Worm (Caenorhabditis elegans): ENCODE data around the gene col-164.

col-164 gene

DNA sequence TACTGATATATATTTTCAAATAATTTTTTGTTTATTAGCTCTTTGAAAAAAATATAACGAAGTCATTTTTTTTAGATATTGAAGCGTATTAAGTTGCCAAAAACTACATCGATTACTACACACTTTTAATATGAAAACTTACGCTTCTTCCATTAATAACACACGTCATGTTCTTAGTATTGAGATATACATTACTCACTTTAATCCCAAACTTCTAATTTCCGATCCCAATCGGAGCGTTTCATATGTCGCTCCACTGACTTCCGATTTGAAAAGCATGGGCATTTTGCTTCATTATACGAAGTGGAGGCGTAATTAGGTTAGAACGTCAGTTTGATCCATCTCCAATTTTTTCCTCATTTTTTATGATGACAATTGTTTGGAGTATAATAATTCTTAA lies 14.4 kb upstream of the col-164 start:
- TF ChIP-seq M03D4.4 (tag; optimal IDR thresholded peaks at IDR 0.05) (no peak), flh-1 (GFP tag; optimal IDR thresholded peaks at IDR 0.05) (no peak), ceh-39 (tag; optimal IDR thresholded peaks at IDR 0.05) (no peak), zip-8 (tag; optimal IDR thresholded peaks at IDR 0.05) (no peak), nhr-76 (tag; optimal IDR thresholded peaks at IDR 0.05) (no peak), sem-2 (GFP tag; optimal IDR thresholded peaks at IDR 0.05) (no peak), lin-13 (tag; optimal IDR thresholded peaks at IDR 0.05) (no peak), ces-1 (GFP tag; optimal IDR thresholded peaks at IDR 0.05) (no peak), ztf-11 (tag; optimal IDR thresholded peaks at IDR 0.05) (no peak), blmp-1 (tag; optimal IDR thresholded peaks at IDR 0.05) (no peak), snpc-4 (tag; optimal IDR thresholded peaks at IDR 0.05) (no peak), hlh-1 (tag; optimal IDR thresholded peaks at IDR 0.05) (no peak), tbx-8 (GFP tag; optimal IDR thresholded peaks at IDR 0.05) (no peak), mab-5 (tag; optimal IDR thresholded peaks at IDR 0.05) (no peak), sptf-1 (tag; optimal IDR thresholded peaks at IDR 0.05) (no peak), nhr-2 (tag; optimal IDR thresholded peaks at IDR 0.05) (no peak), drap-1 (GFP tag; optimal IDR thresholded peaks at IDR 0.05) (no peak)

DNA sequence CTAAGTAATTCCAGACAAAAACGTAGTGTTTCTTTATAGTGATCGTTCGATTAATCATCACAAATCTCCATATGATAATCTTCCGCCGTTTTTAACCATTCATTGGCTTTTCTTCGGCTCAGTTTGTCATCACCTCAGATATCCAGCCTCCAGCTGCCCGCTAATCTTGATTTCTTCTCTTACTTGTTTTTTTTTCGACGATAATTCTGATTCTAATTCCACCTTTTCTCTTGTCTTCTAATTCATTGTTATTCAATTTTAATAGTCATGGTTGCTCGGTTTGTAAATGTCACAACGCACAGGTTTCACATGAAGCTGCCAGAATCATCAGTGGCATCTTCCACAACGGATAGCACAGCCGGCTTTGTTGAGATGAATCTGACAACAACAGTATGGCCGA lies 13.7 kb upstream of the col-164 start, which contains the start of gene F49H12.4:
Gene F49H12.4 (plus strand): TSS at position 301 of the 400 bp plus-strand sequence.
- no peak for TF ChIP-seq tbx-8 (GFP tag; optimal IDR thresholded peaks at IDR 0.05)
- TF ChIP-seq flh-1 (GFP tag; optimal IDR thresholded peaks at IDR 0.05), result no peak
- TF ChIP-seq ceh-83 (GFP tag; optimal IDR thresholded peaks at IDR 0.05), result no peak
- no peak for TF ChIP-seq snpc-4 (tag; optimal IDR thresholded peaks at IDR 0.05)
- no peak for TF ChIP-seq unc-39 (tag; optimal IDR thresholded peaks at IDR 0.05)
- no peak for TF ChIP-seq lin-32 (GFP tag; optimal IDR thresholded peaks at IDR 0.05)
- no peak for TF ChIP-seq nhr-2 (tag; optimal IDR thresholded peaks at IDR 0.05)
- TF ChIP-seq mab-5 (tag; optimal IDR thresholded peaks at IDR 0.05), result no peak
- TF ChIP-seq drap-1 (GFP tag; optimal IDR thresholded peaks at IDR 0.05), result no peak
- TF ChIP-seq unc-62 (GFP tag; optimal IDR thresholded peaks at IDR 0.05), result no peak
- TF ChIP-seq nhr-12 (tag; optimal IDR thresholded peaks at IDR 0.05), result no peak
- TF ChIP-seq ces-1 (GFP tag; optimal IDR thresholded peaks at IDR 0.05), result no peak
- TF ChIP-seq blmp-1 (tag; optimal IDR thresholded peaks at IDR 0.05), result no peak
- TF ChIP-seq ham-2 (GFP tag; optimal IDR thresholded peaks at IDR 0.05), result no peak
- no peak for TF ChIP-seq nhr-76 (tag; optimal IDR thresholded peaks at IDR 0.05)

DNA sequence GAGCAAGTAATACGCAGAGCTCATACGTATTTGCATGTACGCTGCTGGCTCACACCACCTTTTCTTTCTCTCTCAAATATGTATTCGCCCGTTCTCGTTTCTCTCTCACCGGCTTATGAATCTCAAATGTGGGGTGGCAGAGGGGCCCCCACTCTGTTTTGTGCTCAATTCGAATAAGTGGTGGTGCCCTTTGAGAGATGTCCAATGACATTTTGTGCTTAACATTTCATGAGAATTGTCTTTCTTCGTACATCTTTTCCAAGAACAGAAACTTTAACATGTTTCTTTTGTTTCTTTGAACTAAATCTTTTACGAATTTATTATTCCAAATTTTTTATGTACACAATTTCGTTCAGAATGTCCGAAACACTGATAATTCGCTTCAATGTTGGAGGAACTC lies 9.2 kb upstream of the col-164 start, which contains the start of gene F49H12.3:
Gene F49H12.3 (plus strand): TSS at position 357 of the 400 bp plus-strand sequence.
- TF ChIP-seq sem-2 (GFP tag; optimal IDR thresholded peaks at IDR 0.05) (no peak), lsy-2 (tag; optimal IDR thresholded peaks at IDR 0.05) (peak; percentile 48)

DNA sequence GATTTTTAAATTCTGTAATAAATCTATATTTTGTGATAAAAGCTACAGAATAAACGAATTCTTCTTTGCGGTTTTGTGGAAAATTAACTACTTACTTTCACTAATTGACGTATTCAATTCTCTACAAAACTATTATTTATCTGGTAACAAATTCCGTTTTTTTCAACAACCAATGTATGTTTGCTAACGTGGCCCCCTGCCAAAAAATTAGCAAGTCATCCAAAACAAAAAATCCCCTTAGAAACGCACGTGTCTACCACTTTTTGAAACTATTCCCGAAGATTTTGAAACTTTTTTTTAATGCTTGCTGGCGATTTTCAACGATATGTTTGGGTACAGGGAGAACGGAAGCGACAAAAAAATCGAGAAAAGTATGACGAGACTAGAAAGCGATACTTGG lies 8.3 kb upstream of the col-164 start, which contains the start of gene F49H12.2:
Gene F49H12.2 (plus strand): TSS at position 301 of the 400 bp plus-strand sequence.
- TF ChIP-seq sptf-1 (tag; optimal IDR thresholded peaks at IDR 0.05) (no peak), nhr-2 (tag; optimal IDR thresholded peaks at IDR 0.05) (no peak), lsy-2 (tag; optimal IDR thresholded peaks at IDR 0.05) (no peak), ces-1 (GFP tag; optimal IDR thresholded peaks at IDR 0.05) (no peak), flh-1 (GFP tag; optimal IDR thresholded peaks at IDR 0.05) (no peak), ztf-11 (tag; optimal IDR thresholded peaks at IDR 0.05) (no peak), cnd-1 (tag; optimal IDR thresholded peaks at IDR 0.05) (no peak), lin-13 (tag; optimal IDR thresholded peaks at IDR 0.05) (no peak), elt-3 (tag; optimal IDR thresholded peaks at IDR 0.05) (no peak), nhr-28 (tag; optimal IDR thresholded peaks at IDR 0.05) (no peak), unc-39 (tag; optimal IDR thresholded peaks at IDR 0.05) (no peak), mls-2 (tag; optimal IDR thresholded peaks at IDR 0.05) (no peak)

DNA sequence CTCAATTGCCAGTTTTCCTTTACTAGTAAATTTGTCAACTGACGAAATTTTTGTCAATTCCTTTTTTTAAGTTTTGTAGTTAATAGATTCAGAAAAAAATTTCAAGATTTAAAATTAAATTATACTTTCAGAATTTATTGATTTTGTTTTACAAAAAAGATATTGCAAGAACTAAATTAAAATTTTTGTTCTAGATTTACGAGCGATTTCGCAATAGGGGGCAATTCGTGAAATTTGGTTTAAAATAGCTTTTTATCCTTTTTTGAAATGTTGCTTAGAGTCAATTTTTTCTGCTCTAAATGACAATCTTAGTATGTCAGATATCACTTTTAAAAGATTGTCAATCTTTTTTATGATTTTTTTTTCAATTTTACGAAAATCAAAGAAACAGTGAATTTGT lies 7.8 kb upstream of the col-164 start:
- no peak for TF ChIP-seq ztf-11 (tag; optimal IDR thresholded peaks at IDR 0.05)
- TF ChIP-seq lsy-2 (tag; optimal IDR thresholded peaks at IDR 0.05), result peak; percentile 3

DNA sequence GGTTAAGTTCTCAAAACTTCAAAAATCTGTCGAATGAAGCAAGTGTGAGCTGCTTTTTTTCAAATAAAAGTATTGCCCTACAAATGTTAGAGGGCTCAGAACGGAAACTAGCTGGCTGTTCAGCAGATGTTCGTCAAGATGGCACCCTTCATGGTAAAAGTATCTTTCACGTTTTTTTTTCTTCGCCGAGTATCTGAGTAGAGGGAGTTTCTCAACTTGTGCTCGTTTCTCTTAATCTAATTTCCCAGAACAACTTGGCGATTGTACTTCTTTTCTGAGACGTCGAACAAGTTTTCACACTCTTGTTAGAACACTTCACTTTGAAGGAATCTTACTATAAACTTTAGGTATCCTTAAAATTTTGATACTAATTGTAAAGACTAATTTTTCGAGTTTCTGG lies 5.6 kb upstream of the col-164 start:
- TF ChIP-seq M03D4.4 (tag; optimal IDR thresholded peaks at IDR 0.05) (no peak), ces-1 (GFP tag; optimal IDR thresholded peaks at IDR 0.05) (peak; percentile 29)

DNA sequence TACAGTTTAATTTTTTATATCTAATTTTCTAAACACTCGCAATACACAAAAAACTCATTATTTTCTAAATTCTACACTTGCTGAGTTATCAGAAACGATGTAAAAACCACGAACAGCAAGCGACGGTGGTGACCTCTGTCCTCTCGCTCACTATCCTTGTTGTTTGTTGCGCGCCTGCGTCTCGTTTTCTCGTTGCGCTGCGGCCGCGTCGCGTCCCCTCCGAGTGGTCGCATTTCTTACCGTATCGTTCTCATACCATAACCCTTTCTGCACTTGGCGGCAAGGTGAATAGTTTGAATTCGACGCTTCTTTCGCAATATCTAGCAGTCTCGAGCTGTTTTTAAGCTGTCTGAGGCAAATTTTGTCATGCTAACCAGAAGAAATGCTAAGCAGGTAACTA lies 3.8 kb upstream of the col-164 start, which contains the start of gene lsy-2:
Gene lsy-2 (plus strand): TSS at position 271 of the 400 bp plus-strand sequence.
- TF ChIP-seq sptf-1 (tag; optimal IDR thresholded peaks at IDR 0.05), result peak; percentile 33
- TF ChIP-seq pha-4 (tag; optimal IDR thresholded peaks at IDR 0.05), result peak; percentile 47
- no peak for TF ChIP-seq elt-3 (tag; optimal IDR thresholded peaks at IDR 0.05)
- peak; percentile 61 for TF ChIP-seq mep-1 (tag; optimal IDR thresholded peaks at IDR 0.05)
- TF ChIP-seq ceh-43 (GFP tag; optimal IDR thresholded peaks at IDR 0.05), result no peak
- peak; percentile 5 for TF ChIP-seq lin-13 (tag; optimal IDR thresholded peaks at IDR 0.05)
- TF ChIP-seq hlh-1 (tag; optimal IDR thresholded peaks at IDR 0.05), result peak; percentile 20
- TF ChIP-seq M03D4.4 (tag; optimal IDR thresholded peaks at IDR 0.05), result no peak
- TF ChIP-seq lsy-2 (tag; optimal IDR thresholded peaks at IDR 0.05), result peak; percentile 98
- TF ChIP-seq ceh-39 (tag; optimal IDR thresholded peaks at IDR 0.05), result no peak
- peak; percentile 10 for TF ChIP-seq nhr-237 (tag; optimal IDR thresholded peaks at IDR 0.05)

Measured in whole organism, mixed stage, embryonic.